Worm (Caenorhabditis elegans) whole organism, young adult: Measurements from ENCODE around the gene K02F6.7.

Source experiments
- F55B11.4 ChIP-seq: sonication (generic microtip); optimal IDR thresholded peaks from 2 replicates; lab custom pipeline; 2016; ENCODE audit warnings: missing compliant biosample characterization, missing genetic modification characterization, borderline replicate concordance; ENCODE audit not compliant: insufficient read depth
- Y95B8A.8 ChIP-seq: fragments of 200-800 bp; sonication (Bioruptor generic); IDR thresholded peaks from 2 replicates; pipeline ENCODE4 v1.3.6; 2022; ENCODE audit warnings: missing genetic modification reagents, missing genetic modification characterization, missing compliant biosample characterization
- ceh-58 ChIP-seq: fragments of 200-800 bp; sonication (Bioruptor generic); IDR thresholded peaks from 2 replicates; pipeline ENCODE4 v1.3.6; 2022; ENCODE audit warnings: missing genetic modification characterization, missing compliant biosample characterization
- fkh-3 ChIP-seq: sonication (generic microtip); optimal IDR thresholded peaks from 2 replicates; lab custom pipeline; 2016; ENCODE audit warnings: mild to moderate bottlenecking, missing genetic modification characterization, missing compliant biosample characterization
- nfya-1 ChIP-seq: sonication (generic microtip); optimal IDR thresholded peaks from 2 replicates; lab custom pipeline; 2017; ENCODE audit warnings: antibody characterized with exemption, missing compliant biosample characterization, missing genetic modification characterization, borderline replicate concordance; ENCODE audit not compliant: insufficient read depth
- rpc-1 ChIP-seq, 2 experiments: fragments of 150-350 bp in 1 of 2; sonication (generic microtip) in 1 of 2; optimal IDR thresholded peaks; 2 replicates each; lab custom pipeline; 2014 to 2018; ENCODE audit warnings: missing biosample characterization in 1 of 2, missing genetic modification characterization in 1 of 2, missing genetic modification reagents in 1 of 2, missing genotype in 1 of 2
- snpc-4 ChIP-seq, 5 experiments: fragments of 150-350 bp in 1 of 5; sonication (generic microtip) in 4 of 5; optimal IDR thresholded peaks; 2 replicates each; lab custom pipeline; 2014 to 2018; ENCODE audit warnings: missing genetic modification characterization in 5 of 5, missing biosample characterization in 3 of 5, antibody characterized with exemption in 2 of 5, mild to moderate bottlenecking in 2 of 5, missing compliant biosample characterization in 2 of 5, missing genotype in 2 of 5, moderate library complexity in 2 of 5, missing genetic modification reagents in 1 of 5
- ztf-18 ChIP-seq: sonication (generic microtip); optimal IDR thresholded peaks from 2 replicates; lab custom pipeline; 2016; ENCODE audit warnings: missing genotype, mild to moderate bottlenecking, missing genetic modification characterization, missing compliant biosample characterization

ce11 chrII:2553030-2553429 lies 15.4 kb upstream of the K02F6.7 start:
- TF ChIP-seq ceh-58 (GFP tag; lab: Robert Waterston, UW) (no peak), rpc-1 (optimal IDR thresholded peaks at IDR 0.05; lab: Kevin White, UChicago) (no peak), rpc-1 (tag; optimal IDR thresholded peaks at IDR 0.05; lab: Kevin White, UChicago) (no peak), nfya-1 (tag; lab: Kevin White, UChicago) (no peak), snpc-4 (GFP tag; optimal IDR thresholded peaks at IDR 0.05; lab: Kevin White, UChicago) (no peak), snpc-4 (tag; optimal IDR thresholded peaks at IDR 0.05; lab: Kevin White, UChicago) (no peak), F55B11.4 (tag; lab: Kevin White, UChicago) (no peak), Y95B8A.8 (GFP tag; lab: Robert Waterston, UW) (no peak), ztf-18 (tag; lab: Kevin White, UChicago) (no peak), fkh-3 (tag; lab: Kevin White, UChicago) (no peak)
